Fruit fly (Drosophila melanogaster): ENCODE results near the gene Jasper.

The Jasper gene

DNA sequence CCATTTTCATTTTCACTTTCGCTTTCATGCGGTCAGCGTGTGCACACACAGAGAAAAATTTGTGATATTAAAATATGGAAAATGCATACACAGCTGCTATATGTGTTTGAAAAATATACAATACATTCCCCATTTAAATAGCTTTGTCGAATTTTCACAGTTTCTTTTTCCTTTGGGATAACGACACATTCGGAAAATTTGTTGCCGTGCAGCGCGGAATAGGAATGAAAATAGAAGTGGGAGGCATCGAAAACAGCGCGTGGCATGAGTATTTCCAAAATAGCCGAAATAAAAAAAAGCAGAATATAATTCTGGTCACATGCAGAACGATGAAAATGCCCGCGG, 40.4 kb downstream of the Jasper start (continued):
- TF ChIP-seq CG14710 (tag; optimal IDR thresholded peaks at IDR 0.05) (peak; percentile 66), Side (GFP tag; optimal IDR thresholded peaks at IDR 0.05) (peak; percentile 79), wor (GFP tag; IDR thresholded peaks at IDR 0.05) (peak; percentile 80; the same call in 1 of the 2 replicates), CG5180 (GFP tag; optimal IDR thresholded peaks at IDR 0.05) (peak; percentile 62), ERR (GFP tag; optimal IDR thresholded peaks at IDR 0.05) (peak; percentile 84), HLH3B (GFP tag; IDR thresholded peaks at IDR 0.05) (peak; percentile 88), chif (GFP tag; optimal IDR thresholded peaks at IDR 0.05) (peak; percentile 80 to 86), zfh1 (GFP tag; IDR thresholded peaks at IDR 0.05) (peak; percentile 83), CG12659 (GFP tag; optimal IDR thresholded peaks at IDR 0.05) (peak; percentile 87), eyg (GFP tag; optimal IDR thresholded peaks at IDR 0.05) (peak; percentile 84), CG10147 (GFP tag; optimal IDR thresholded peaks at IDR 0.05) (peak; percentile 73), Dfd (GFP tag; optimal IDR thresholded peaks at IDR 0.05) (no peak), CG11696 (GFP tag; IDR thresholded peaks at IDR 0.05) (peak; percentile 51), CG4282 (GFP tag; optimal IDR thresholded peaks at IDR 0.05) (peak; percentile 67), CG8944 (GFP tag; optimal IDR thresholded peaks at IDR 0.05) (peak; percentile 81), B-H1 (GFP tag; IDR thresholded peaks at IDR 0.05) (peak; percentile 67; the same call in 2 of the 3 replicates), phol (tag; optimal IDR thresholded peaks at IDR 0.05) (peak; percentile 79), Ravus (GFP tag; IDR thresholded peaks at IDR 0.05) (peak; percentile 64), Gug (GFP tag; IDR thresholded peaks at IDR 0.05) (peak; percentile 78), CG4404 (GFP tag; IDR thresholded peaks at IDR 0.05) (peak; percentile 63), Deaf1 (tag; optimal IDR thresholded peaks at IDR 0.05) (peak; percentile 49), Awh (GFP tag; IDR thresholded peaks at IDR 0.05) (peak; percentile 88), Atf3 (GFP tag; optimal IDR thresholded peaks at IDR 0.05) (peak; percentile 79), da (GFP tag; optimal IDR thresholded peaks at IDR 0.05) (peak; percentile 29), CG4617 (GFP tag; optimal IDR thresholded peaks at IDR 0.05; ENCODE audit: borderline replicate concordance) (peak; percentile 48), CG13296 (GFP tag; optimal IDR thresholded peaks at IDR 0.05) (peak; percentile 73), gce (GFP tag; IDR thresholded peaks at IDR 0.05) (peak; percentile 90), Hey (tag; optimal IDR thresholded peaks at IDR 0.05) (peak; percentile 56), peb (GFP tag; IDR thresholded peaks at IDR 0.05) (peak; percentile 77), HLH4C (GFP tag; IDR thresholded peaks at IDR 0.05; ENCODE audit: partially characterized antibody) (no peak), Xbp1 (GFP tag; optimal IDR thresholded peaks at IDR 0.05) (peak; percentile 89), CG10321 (GFP tag; IDR thresholded peaks at IDR 0.05) (peak; percentile 47; the same call in 1 of the 2 replicates), Eip74EF (GFP tag; optimal IDR thresholded peaks at IDR 0.05) (peak in 1 of 2 experiments; percentile 59), gcm (GFP tag; optimal IDR thresholded peaks at IDR 0.05) (peak; percentile 61), CG31388 (GFP tag; optimal IDR thresholded peaks at IDR 0.05) (peak; percentile 62), ems (GFP tag; optimal IDR thresholded peaks at IDR 0.05) (peak; percentile 86), z (GFP tag; IDR thresholded peaks at IDR 0.05) (no peak; the same call in 2 of the 3 replicates), amos (GFP tag; IDR thresholded peaks at IDR 0.05; ENCODE audit: partially characterized antibody) (no peak), CG33213 (GFP tag; optimal IDR thresholded peaks at IDR 0.05) (peak; percentile 81), trh (GFP tag; optimal IDR thresholded peaks at IDR 0.05) (peak; percentile 3), sens (GFP tag) (peak; percentile 95), al (GFP tag; IDR thresholded peaks at IDR 0.05) (peak; percentile 90), Blimp-1 (GFP tag; optimal IDR thresholded peaks at IDR 0.05) (peak; percentile 99), usp (GFP tag; optimal IDR thresholded peaks at IDR 0.05) (no peak), CG32767 (GFP tag; IDR thresholded peaks at IDR 0.05) (peak; percentile 81), CG18599 (GFP tag; optimal IDR thresholded peaks at IDR 0.05) (peak; percentile 93), Fer1 (GFP tag; optimal IDR thresholded peaks at IDR 0.05) (peak; percentile 84), lbe (GFP tag; optimal IDR thresholded peaks at IDR 0.05) (no peak), gem (tag; optimal IDR thresholded peaks at IDR 0.05) (peak; percentile 90), crc (GFP tag; optimal IDR thresholded peaks at IDR 0.05) (peak; percentile 80), zfh2 (GFP tag; optimal IDR thresholded peaks at IDR 0.05) (peak; percentile 84)
